Fruit fly (Drosophila melanogaster) whole organism: ENCODE measurements around the gene CG11164.

Source experiments
- CG8478 ChIP-seq: fragments of >200 bp; optimal IDR thresholded peaks from 2 replicates; lab custom pipeline; 2018; ENCODE audit warnings: inconsistent platforms
- Dll ChIP-seq: fragments of >200 bp; optimal IDR thresholded peaks from 2 replicates; lab custom pipeline; 2017
- EcR ChIP-seq, 2 experiments: fragments of >200 bp; optimal IDR thresholded peaks; 2 replicates each; lab custom pipeline; 2017; ENCODE audit warnings: missing biosample characterization in 2 of 2, missing genetic modification characterization in 2 of 2, missing genetic modification reagents in 2 of 2
- pan ChIP-seq: fragments of >200 bp; optimal IDR thresholded peaks from 2 replicates; lab custom pipeline; 2017
- psq ChIP-seq: fragments of >200 bp; optimal IDR thresholded peaks from 2 replicates; lab custom pipeline; 2017
- usp ChIP-seq: fragments of >200 bp; optimal IDR thresholded peaks from 2 replicates; lab custom pipeline; 2017; ENCODE audit warnings: missing biosample characterization, missing genetic modification characterization, mixed read lengths

- TF ChIP-seq EcR (GFP tag; optimal IDR thresholded peaks at IDR 0.05; lab: Kevin White, UChicago) (no peak), psq (lab: Kevin White, UChicago) (no peak), CG8478 (lab: Kevin White, UChicago) (no peak), usp (GFP tag; lab: Kevin White, UChicago) (no peak), pan (lab: Kevin White, UChicago) (no peak), Dll (lab: Kevin White, UChicago) (no peak)
These were observed 33.4 kb upstream of the CG11164 start for dm6 chrX:13634254-13634999.
